Worm (Caenorhabditis elegans): ENCODE measurements around the gene C37C3.11.

- no peak for TF ChIP-seq nhr-237 (tag; optimal IDR thresholded peaks at IDR 0.05)
- TF ChIP-seq egl-27 (tag; optimal IDR thresholded peaks at IDR 0.05): no peak
- TF ChIP-seq ceh-16 (tag; optimal IDR thresholded peaks at IDR 0.05): no peak
- no peak for TF ChIP-seq pqm-1 (tag; optimal IDR thresholded peaks at IDR 0.05)
- no peak for TF ChIP-seq mdl-1 (tag; optimal IDR thresholded peaks at IDR 0.05)
- no peak for TF ChIP-seq R02D3.7 (tag; optimal IDR thresholded peaks at IDR 0.05)
- no peak for TF ChIP-seq nhr-12 (tag; optimal IDR thresholded peaks at IDR 0.05)
- TF ChIP-seq ama-1 (optimal IDR thresholded peaks at IDR 0.05): no peak
- no peak for TF ChIP-seq ceh-9 (tag; optimal IDR thresholded peaks at IDR 0.05)
- no peak for TF ChIP-seq aly-2 (tag; optimal IDR thresholded peaks at IDR 0.05)
- TF ChIP-seq daf-12 (tag; optimal IDR thresholded peaks at IDR 0.05): no peak
- no peak for TF ChIP-seq elt-1 (tag; optimal IDR thresholded peaks at IDR 0.05)
- TF ChIP-seq unc-39 (tag; optimal IDR thresholded peaks at IDR 0.05): no peak
- TF ChIP-seq snpc-4 (tag; optimal IDR thresholded peaks at IDR 0.05): no peak
These were observed 26.7 kb upstream of the C37C3.11 start, which contains the start of gene F40A3.1 for ce11 chrV:7891230-7891629.
